Worm (Caenorhabditis elegans): ENCODE measurements around the gene srp-3.

DNA sequence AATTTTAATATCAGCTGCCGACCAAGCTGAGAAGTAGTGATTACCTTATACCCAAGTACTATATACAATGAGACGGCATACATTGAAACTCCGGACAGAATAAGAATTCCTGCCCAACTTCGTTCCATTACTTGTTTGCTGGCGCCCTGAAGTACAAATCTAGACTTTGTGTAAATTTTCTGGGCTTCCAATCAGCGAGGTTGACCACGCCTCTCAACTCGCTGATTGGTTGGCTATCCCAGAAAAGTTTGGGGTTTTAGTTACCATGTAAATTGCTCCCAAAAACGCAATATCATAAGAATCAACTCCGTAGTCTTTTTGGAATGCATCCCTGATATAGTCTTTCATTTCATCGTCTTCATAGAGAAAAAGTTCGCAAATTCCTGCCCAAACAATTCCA, 46.6 kb downstream of the srp-3 start:
- TF ChIP-seq mdl-1 (tag; optimal IDR thresholded peaks at IDR 0.05) (no peak), egl-27 (tag; optimal IDR thresholded peaks at IDR 0.05) (no peak), zag-1 (tag; optimal IDR thresholded peaks at IDR 0.05) (no peak), ama-1 (optimal IDR thresholded peaks at IDR 0.05) (no peak), ztf-11 (tag; optimal IDR thresholded peaks at IDR 0.05) (no peak)

Data from whole organism, L3 larva.